Worm (Caenorhabditis elegans): ENCODE measurements around the gene ZK353.2.

ZK353.2 gene

DNA sequence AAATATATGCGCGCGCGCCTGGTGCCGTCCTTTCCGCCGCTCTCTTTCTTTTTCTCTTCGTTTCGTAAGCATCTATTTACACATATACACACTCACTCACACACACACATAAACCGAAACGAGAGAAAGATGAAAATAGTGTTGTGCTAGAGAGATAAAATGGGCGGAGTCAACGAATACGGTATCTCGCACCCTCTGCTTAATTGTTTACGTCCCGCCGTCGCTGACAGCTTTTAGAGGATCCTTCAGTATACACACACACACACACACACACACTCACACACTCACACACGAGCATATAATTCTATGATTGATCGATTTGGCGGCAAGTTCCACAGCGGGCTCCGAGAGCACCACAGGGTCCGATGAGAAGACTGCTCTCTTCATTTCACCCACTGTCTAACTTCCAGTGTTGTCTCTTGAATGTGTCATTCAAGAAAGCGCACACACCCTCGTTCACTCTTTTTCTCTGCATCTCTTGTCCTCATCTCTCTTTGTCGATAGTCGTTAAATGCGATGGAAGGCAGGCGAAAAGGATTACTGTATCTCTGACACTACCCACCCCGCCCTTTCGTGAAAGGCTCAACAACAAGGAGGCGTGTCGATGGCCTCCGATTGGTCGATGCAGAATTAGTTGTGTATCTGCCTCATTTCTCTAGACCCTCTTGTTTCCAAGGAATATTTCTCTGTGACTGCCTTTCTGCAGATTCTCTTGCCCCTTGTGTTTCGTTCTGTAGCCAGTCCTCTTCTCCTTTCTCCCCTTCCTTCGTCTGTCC lies 18.9 kb downstream of the ZK353.2 start (continued):
- TF ChIP-seq ZK337.2 (GFP tag; IDR thresholded peaks at IDR 0.05): no peak
- TF ChIP-seq ztf-11 (tag; optimal IDR thresholded peaks at IDR 0.05): no peak
- TF ChIP-seq set-16 (GFP tag; IDR thresholded peaks at IDR 0.05): peak; percentile 54
- TF ChIP-seq ctbp-1 (GFP tag; IDR thresholded peaks at IDR 0.05): peak; percentile 89
- TF ChIP-seq zag-1 (tag; optimal IDR thresholded peaks at IDR 0.05): peak; percentile 60
- TF ChIP-seq aly-2 (tag; optimal IDR thresholded peaks at IDR 0.05): no peak
- peak; percentile 97 for TF ChIP-seq rbr-2 (tag; optimal IDR thresholded peaks at IDR 0.05)
- TF ChIP-seq skn-1 (tag; optimal IDR thresholded peaks at IDR 0.05): no peak
- peak; percentile 71 for TF ChIP-seq madf-9 (GFP tag; conservative IDR thresholded peaks at IDR 0.05)
- no peak for TF ChIP-seq ceh-44 (GFP tag; IDR thresholded peaks at IDR 0.05)
- no peak for TF ChIP-seq ama-1 (optimal IDR thresholded peaks at IDR 0.05)
- peak; percentile 93 for TF ChIP-seq F10B5.3 (tag; optimal IDR thresholded peaks at IDR 0.05)
- peak; percentile 53 for TF ChIP-seq pqm-1 (tag; optimal IDR thresholded peaks at IDR 0.05)

DNA sequence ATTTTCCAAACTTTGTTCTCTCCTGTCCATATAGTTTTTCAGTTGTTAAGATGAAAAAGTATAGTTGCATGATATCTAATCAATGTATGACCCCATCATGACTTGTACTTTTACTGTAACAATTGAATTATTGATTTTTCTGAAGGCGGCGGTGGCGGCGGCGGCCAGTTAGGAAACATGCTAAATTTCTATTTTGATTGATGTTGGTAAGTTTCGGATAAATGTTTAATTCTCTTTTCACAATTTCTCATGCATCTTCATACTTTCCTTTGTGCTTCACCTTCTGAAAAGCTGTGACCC lies 19.4 kb downstream of the ZK353.2 start, which contains the start of gene sor-1:
Gene sor-1 (plus strand): TSS at position 201 of the 300 bp plus-strand sequence.
- TF ChIP-seq zip-11 (GFP tag; IDR thresholded peaks at IDR 0.05): no peak
- TF ChIP-seq Y5F2A.4 (GFP tag; optimal IDR thresholded peaks at IDR 0.05): no peak
- TF ChIP-seq ZK337.2 (GFP tag; IDR thresholded peaks at IDR 0.05): no peak
- no peak for TF ChIP-seq F37D6.2 (tag; optimal IDR thresholded peaks at IDR 0.05)

DNA sequence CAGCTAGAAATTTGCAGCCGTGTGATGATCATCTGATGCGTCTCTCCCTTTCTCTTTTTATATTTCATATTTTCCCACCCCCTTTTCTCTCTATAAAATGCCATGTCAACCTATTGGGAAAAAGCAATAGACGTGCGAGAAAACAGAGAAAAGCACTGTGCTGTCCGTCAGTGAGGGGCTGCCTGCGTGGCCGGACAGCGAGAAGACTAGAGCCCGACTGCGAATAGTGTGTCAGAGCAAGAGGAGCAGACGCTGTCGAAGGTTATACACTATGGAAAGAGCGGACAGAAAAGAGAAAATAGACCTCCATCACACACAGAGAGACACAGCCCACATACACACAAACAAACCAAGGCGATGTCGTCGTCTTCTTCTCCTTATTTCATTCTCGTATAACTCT lies 26.6 kb downstream of the ZK353.2 start:
- TF ChIP-seq pha-4 (GFP tag; IDR thresholded peaks at IDR 0.05): peak; percentile 58
- TF ChIP-seq pha-4 (tag; optimal IDR thresholded peaks at IDR 0.05): no peak
- TF ChIP-seq nhr-28 (tag; optimal IDR thresholded peaks at IDR 0.05): peak; percentile 87
- TF ChIP-seq lsy-2 (tag; optimal IDR thresholded peaks at IDR 0.05): peak; percentile 64 to 81
- peak; percentile 72 for TF ChIP-seq jun-1 (tag; optimal IDR thresholded peaks at IDR 0.05)
- TF ChIP-seq pqm-1 (tag; optimal IDR thresholded peaks at IDR 0.05): peak; percentile 40
- no peak for TF ChIP-seq dmd-9 (GFP tag; IDR thresholded peaks at IDR 0.05)
- TF ChIP-seq nhr-42 (GFP tag; IDR thresholded peaks at IDR 0.05): 0 out of 2 replicates have a peak, but pooled peaks have one; percentile 12
- TF ChIP-seq mdl-1 (tag; optimal IDR thresholded peaks at IDR 0.05): peak in 1 of 2 experiments; percentile 61
- peak; percentile 90 for TF ChIP-seq dve-1 (tag; optimal IDR thresholded peaks at IDR 0.05; ENCODE audit: insufficient read depth)
- peak; percentile 64 for TF ChIP-seq T26A8.4 (GFP tag; IDR thresholded peaks at IDR 0.05)
- TF ChIP-seq unc-39 (tag; optimal IDR thresholded peaks at IDR 0.05): no peak
- peak; percentile 77 for TF ChIP-seq mep-1 (tag; optimal IDR thresholded peaks at IDR 0.05)
- no peak for TF ChIP-seq F10B5.3 (tag; optimal IDR thresholded peaks at IDR 0.05)
- no peak for TF ChIP-seq ceh-28 (tag; optimal IDR thresholded peaks at IDR 0.05)
- TF ChIP-seq spr-1 (tag; optimal IDR thresholded peaks at IDR 0.05): peak; percentile 61
- 0 out of 2 replicates have a peak, but pooled peaks have one; percentile 42 for TF ChIP-seq mdt-29 (GFP tag; IDR thresholded peaks at IDR 0.05)
- no peak for TF ChIP-seq spr-3 (GFP tag; optimal IDR thresholded peaks at IDR 0.05)
- TF ChIP-seq hlh-30 (tag; optimal IDR thresholded peaks at IDR 0.05; ENCODE audit: insufficient read depth): peak; percentile 81
- no peak for TF ChIP-seq nhr-11 (tag; optimal IDR thresholded peaks at IDR 0.05)
- TF ChIP-seq ceh-82 (tag; optimal IDR thresholded peaks at IDR 0.05): no peak
- TF ChIP-seq nhr-6 (tag; optimal IDR thresholded peaks at IDR 0.05): peak; percentile 40
- no peak for TF ChIP-seq attf-4 (tag; optimal IDR thresholded peaks at IDR 0.05)
- peak; percentile 74 for TF ChIP-seq duxl-1 (tag; optimal IDR thresholded peaks at IDR 0.05; ENCODE audit: poor library complexity)
- TF ChIP-seq tra-1 (GFP tag; IDR thresholded peaks at IDR 0.05): no peak
- peak; percentile 89 for TF ChIP-seq hlh-11 (tag; optimal IDR thresholded peaks at IDR 0.05)
- peak; percentile 30 for TF ChIP-seq F37D6.2 (tag; optimal IDR thresholded peaks at IDR 0.05)
- 0 out of 2 replicates have a peak, but pooled peaks have one; percentile 6 for TF ChIP-seq php-3 (GFP tag; IDR thresholded peaks at IDR 0.05)
- TF ChIP-seq rbr-2 (tag; optimal IDR thresholded peaks at IDR 0.05): peak; percentile 77
- TF ChIP-seq nhr-77 (tag; optimal IDR thresholded peaks at IDR 0.05): peak; percentile 61
- TF ChIP-seq nhr-102 (tag; optimal IDR thresholded peaks at IDR 0.05): peak; percentile 66
- no peak for TF ChIP-seq F44E2.7 (GFP tag; IDR thresholded peaks at IDR 0.05)
- TF ChIP-seq unc-62 (GFP tag; optimal IDR thresholded peaks at IDR 0.05 in 1 of 2): peak in 1 of 2 experiments; percentile 97
- no peak for TF ChIP-seq unc-62 (tag; optimal IDR thresholded peaks at IDR 0.05)
- TF ChIP-seq tag-97 (GFP tag; IDR thresholded peaks at IDR 0.05): no peak
- no peak for TF ChIP-seq D1046.2 (GFP tag; IDR thresholded peaks at IDR 0.05)
- no peak for TF ChIP-seq ama-1 (optimal IDR thresholded peaks at IDR 0.05)
